Fruit fly (Drosophila melanogaster) whole organism, embryonic: ENCODE results near the gene CG43367.

Experiments
- Abd-B ChIP-seq: fragments of 200-800 bp; sonication (Bioruptor generic); optimal IDR thresholded peaks from 2 replicates; lab custom pipeline; 2018; ENCODE audit warnings: missing biosample characterization, mild to moderate bottlenecking, missing genetic modification characterization, moderate library complexity
- Asciz ChIP-seq: fragments of 200-800 bp; sonication (Bioruptor generic); optimal IDR thresholded peaks from 2 replicates; lab custom pipeline; 2017; ENCODE audit warnings: missing biosample characterization, mild to moderate bottlenecking, missing genetic modification characterization, missing genetic modification reagents
- CG1024 ChIP-seq: fragments of 200-800 bp; sonication (Bioruptor generic); IDR thresholded peaks from 2 replicates; pipeline ENCODE4 v1.3.6; 2022; ENCODE audit warnings: missing biosample characterization, missing genetic modification characterization
- CG10267 ChIP-seq: fragments of 200-800 bp; sonication (Bioruptor generic); optimal IDR thresholded peaks from 2 replicates; lab custom pipeline; 2018; ENCODE audit warnings: missing biosample characterization, mild to moderate bottlenecking, missing genetic modification characterization, moderate library complexity
- CG11093 ChIP-seq: fragments of 200-800 bp; sonication (Bioruptor generic); IDR thresholded peaks from 3 replicates; pipeline ENCODE4 v1.3.6; 2022; ENCODE audit warnings: missing biosample characterization, missing genetic modification characterization
- CG12659 ChIP-seq: fragments of 200-800 bp; sonication (Bioruptor generic); optimal IDR thresholded peaks from 3 replicates; lab custom pipeline; 2017; ENCODE audit warnings: mild to moderate bottlenecking, missing biosample characterization, missing genetic modification reagents, missing genetic modification characterization
- CG14014 ChIP-seq: fragments of 200-800 bp; sonication (Bioruptor generic); IDR thresholded peaks from 2 replicates; pipeline ENCODE4 v1.3.6; 2022; ENCODE audit warnings: missing biosample characterization, missing genetic modification characterization
- CG14667 ChIP-seq: fragments of 200-800 bp; sonication (Bioruptor generic); IDR thresholded peaks from 2 replicates; pipeline ENCODE4 v1.3.6; 2022; ENCODE audit warnings: missing biosample characterization, missing genetic modification characterization
- CG1603 ChIP-seq: fragments of 200-800 bp; sonication (Bioruptor generic); optimal IDR thresholded peaks from 2 replicates; lab custom pipeline; 2019; ENCODE audit warnings: missing biosample characterization, mild to moderate bottlenecking, missing genetic modification characterization, moderate library complexity
- CG16779 ChIP-seq: fragments of 200-800 bp; sonication (Bioruptor generic); IDR thresholded peaks from 2 replicates; pipeline ENCODE4 v1.3.6; 2022; ENCODE audit warnings: missing biosample characterization, missing genetic modification characterization
- CG17361 ChIP-seq: fragments of 200-800 bp; sonication (Bioruptor generic); IDR thresholded peaks from 3 replicates; pipeline ENCODE4 v1.3.6; 2022; ENCODE audit warnings: missing biosample characterization, missing genetic modification characterization
- CG18262 ChIP-seq: fragments of 200-800 bp; optimal IDR thresholded peaks from 3 replicates; lab custom pipeline; 2019; ENCODE audit warnings: missing biosample characterization, mild to moderate bottlenecking, missing genetic modification characterization, moderate library complexity
- CG2199 ChIP-seq: fragments of 200-800 bp; sonication (Bioruptor generic); IDR thresholded peaks from 3 replicates; pipeline ENCODE4 v1.3.6; 2022; ENCODE audit warnings: missing biosample characterization, missing genetic modification characterization
- CG3407 ChIP-seq: fragments of 200-800 bp; sonication (Bioruptor generic); optimal IDR thresholded peaks from 2 replicates; lab custom pipeline; 2018; ENCODE audit warnings: missing biosample characterization, mild to moderate bottlenecking, missing genetic modification characterization
- CG4328 ChIP-seq: fragments of 200-800 bp; sonication (Bioruptor generic); optimal IDR thresholded peaks from 3 replicates; lab custom pipeline; 2017; ENCODE audit warnings: missing biosample characterization, missing genetic modification reagents, missing genetic modification characterization
- CG6791 ChIP-seq: fragments of 200-800 bp; sonication (Bioruptor generic); IDR thresholded peaks from 3 replicates; pipeline ENCODE4 v1.3.6; 2022; ENCODE audit warnings: missing biosample characterization, missing genetic modification characterization; ENCODE audit not compliant: partially characterized antibody
- CG7271 ChIP-seq: fragments of 200-800 bp; sonication (Bioruptor generic); optimal IDR thresholded peaks from 2 replicates; lab custom pipeline; 2018; ENCODE audit warnings: missing biosample characterization, mild to moderate bottlenecking, missing genetic modification characterization, moderate library complexity
- CG7987 ChIP-seq: fragments of 200-800 bp; sonication (Bioruptor generic); optimal IDR thresholded peaks from 2 replicates; lab custom pipeline; 2018; ENCODE audit warnings: missing biosample characterization, mild to moderate bottlenecking, missing genetic modification characterization, moderate library complexity
- CG9876 ChIP-seq: fragments of 200-800 bp; sonication (Bioruptor generic); optimal IDR thresholded peaks from 2 replicates; lab custom pipeline; 2016; ENCODE audit warnings: missing biosample characterization, missing genetic modification characterization
- D19B ChIP-seq: fragments of 200-800 bp; sonication (Bioruptor generic); optimal IDR thresholded peaks from 2 replicates; lab custom pipeline; 2017; ENCODE audit warnings: missing biosample characterization, mild to moderate bottlenecking, missing genetic modification characterization
- Dek ChIP-seq: fragments of 200-800 bp; sonication (Bioruptor generic); optimal IDR thresholded peaks from 3 replicates; lab custom pipeline; 2019; ENCODE audit warnings: missing biosample characterization, mild to moderate bottlenecking, missing genetic modification characterization, moderate library complexity
- ERR ChIP-seq: fragments of 200-800 bp; sonication (Bioruptor generic); optimal IDR thresholded peaks from 2 replicates; lab custom pipeline; 2016; ENCODE audit warnings: missing biosample characterization, missing genetic modification characterization
- HLH3B ChIP-seq: fragments of 200-800 bp; sonication (Bioruptor generic); IDR thresholded peaks from 2 replicates; pipeline ENCODE4 v1.3.6; 2022; ENCODE audit warnings: missing biosample characterization, missing genetic modification characterization
- Hsf ChIP-seq: fragments of 200-800 bp; sonication (Bioruptor generic); optimal IDR thresholded peaks from 3 replicates; lab custom pipeline; 2016; ENCODE audit warnings: missing biosample characterization, missing genetic modification characterization
- Med ChIP-seq: fragments of 200-800 bp; sonication (Bioruptor generic); peaks from one replicate; lab custom pipeline; 2016; ENCODE audit warnings: missing biosample characterization, missing genetic modification characterization, mild to moderate bottlenecking, inconsistent platforms, moderate library complexity
- NK7.1 ChIP-seq: fragments of 200-800 bp; sonication (Bioruptor generic); optimal IDR thresholded peaks from 3 replicates; lab custom pipeline; 2016; ENCODE audit warnings: missing biosample characterization, missing genetic modification characterization
- Oaz ChIP-seq: fragments of 200-800 bp; sonication (Bioruptor generic); IDR thresholded peaks from 2 replicates; pipeline ENCODE4 v1.3.6; 2022; ENCODE audit warnings: missing biosample characterization, missing genetic modification characterization
- Oli ChIP-seq: fragments of 200-800 bp; sonication (Bioruptor generic); optimal IDR thresholded peaks from 2 replicates; lab custom pipeline; 2018; ENCODE audit warnings: missing biosample characterization, mild to moderate bottlenecking, missing genetic modification characterization, moderate library complexity
- Pdp1 ChIP-seq, 2 experiments: fragments of 200-800 bp; sonication (Bioruptor generic); optimal IDR thresholded peaks; 3 replicates each; lab custom pipeline; 2016; ENCODE audit warnings: missing biosample characterization in 2 of 2, missing genetic modification characterization in 2 of 2, mild to moderate bottlenecking in 1 of 2, moderate library complexity in 1 of 2
- Sox102F ChIP-seq: fragments of 200-800 bp; sonication (Bioruptor generic); optimal IDR thresholded peaks from 2 replicates; lab custom pipeline; 2018; ENCODE audit warnings: missing biosample characterization, mild to moderate bottlenecking, missing genetic modification characterization, moderate library complexity
- Ssrp ChIP-seq: fragments of 200-800 bp; sonication (Bioruptor generic); optimal IDR thresholded peaks from 2 replicates; lab custom pipeline; 2018; ENCODE audit warnings: missing biosample characterization, mild to moderate bottlenecking, missing genetic modification characterization, moderate library complexity
- Stat92E ChIP-seq, 3 experiments: fragments of >200 bp in 2 of 3; fragments of 200-800 bp in 1 of 3; sonication (Bioruptor generic) in 1 of 3; optimal IDR thresholded peaks; 2 replicates each; lab custom pipeline; 2017 to 2019; ENCODE audit warnings: missing biosample characterization in 3 of 3, missing genetic modification characterization in 3 of 3, mild to moderate bottlenecking in 1 of 3, moderate library complexity in 1 of 3
- Tbp ChIP-seq: fragments of >200 bp; optimal IDR thresholded peaks from 2 replicates; lab custom pipeline; 2018; ENCODE audit warnings: missing biosample characterization, missing genetic modification characterization
- bab2 ChIP-seq: fragments of 200-800 bp; sonication (Bioruptor generic); optimal IDR thresholded peaks from 2 replicates; lab custom pipeline; 2016; ENCODE audit warnings: missing biosample characterization, missing genetic modification characterization
- bsh ChIP-seq, 2 experiments: fragments of 200-800 bp; sonication (Bioruptor generic); optimal IDR thresholded peaks; 2 replicates each; lab custom pipeline; 2017 to 2018; ENCODE audit warnings: mild to moderate bottlenecking in 2 of 2, missing biosample characterization in 2 of 2, missing genetic modification characterization in 2 of 2, moderate library complexity in 1 of 2
- cad ChIP-seq: fragments of >200 bp; optimal IDR thresholded peaks from 2 replicates; lab custom pipeline; 2017; ENCODE audit warnings: missing biosample characterization, missing genetic modification characterization
- da ChIP-seq: fragments of 200-800 bp; sonication (Bioruptor generic); optimal IDR thresholded peaks from 2 replicates; lab custom pipeline; 2016; ENCODE audit warnings: missing biosample characterization, missing genetic modification characterization
- dpn ChIP-seq, 2 experiments: fragments of 200-800 bp; sonication (Bioruptor generic); optimal IDR thresholded peaks; 3 replicates each; lab custom pipeline; 2016; ENCODE audit warnings: missing biosample characterization in 2 of 2, missing genetic modification characterization in 2 of 2
- exex ChIP-seq: fragments of 200-800 bp; sonication (Bioruptor generic); optimal IDR thresholded peaks from 4 replicates; lab custom pipeline; 2018; ENCODE audit warnings: missing biosample characterization, mild to moderate bottlenecking, missing genetic modification characterization, moderate library complexity
- gfzf ChIP-seq: fragments of 200-800 bp; sonication (Bioruptor generic); optimal IDR thresholded peaks from 2 replicates; lab custom pipeline; 2016; ENCODE audit warnings: missing biosample characterization, mild to moderate bottlenecking, missing genetic modification characterization, moderate library complexity
- lola ChIP-seq, 3 experiments: fragments of >200 bp in 2 of 3; fragments of 200-800 bp in 1 of 3; sonication (Bioruptor generic) in 1 of 3; optimal IDR thresholded peaks; 2 replicates each; lab custom pipeline; 2017 to 2019; ENCODE audit warnings: missing biosample characterization in 3 of 3, missing genetic modification characterization in 3 of 3, mild to moderate bottlenecking in 1 of 3, moderate library complexity in 1 of 3
- onecut ChIP-seq: fragments of 200-800 bp; sonication (Bioruptor generic); IDR thresholded peaks from 2 replicates; pipeline ENCODE4 v1.3.6; 2022; ENCODE audit warnings: missing biosample characterization, missing genetic modification characterization
- pum ChIP-seq: fragments of 200-800 bp; sonication (Bioruptor generic); optimal IDR thresholded peaks from 2 replicates; lab custom pipeline; 2016; ENCODE audit warnings: missing biosample characterization, missing genetic modification characterization
- ranshi ChIP-seq: fragments of 200-800 bp; sonication (Bioruptor generic); IDR thresholded peaks from 2 replicates; pipeline ENCODE4 v1.3.6; 2022; ENCODE audit warnings: missing biosample characterization, missing genetic modification characterization
- repo ChIP-seq: fragments of 200-800 bp; sonication (Bioruptor generic); optimal IDR thresholded peaks from 2 replicates; lab custom pipeline; 2016; ENCODE audit warnings: missing biosample characterization, missing genetic modification characterization
- rib ChIP-seq: fragments of 200-800 bp; sonication (Bioruptor generic); IDR thresholded peaks from 2 replicates; pipeline ENCODE4 v1.3.6; 2022; ENCODE audit warnings: missing biosample characterization, missing genetic modification characterization
- row ChIP-seq: fragments of 200-800 bp; sonication (Bioruptor generic); IDR thresholded peaks from 3 replicates; pipeline ENCODE4 v1.3.6; 2022; ENCODE audit warnings: missing biosample characterization, missing genetic modification characterization
- sna ChIP-seq: fragments of 200-800 bp; sonication (Bioruptor generic); IDR thresholded peaks from 2 replicates; pipeline ENCODE4 v1.3.6; 2022; ENCODE audit warnings: missing biosample characterization, missing genetic modification characterization; ENCODE audit not compliant: partially characterized antibody
- vvl ChIP-seq: fragments of 200-800 bp; sonication (Bioruptor generic); IDR thresholded peaks from 2 replicates; pipeline ENCODE4 v1.3.6; 2022; ENCODE audit warnings: missing biosample characterization, missing genetic modification characterization
- zfh1 ChIP-seq: fragments of 200-800 bp; sonication (Bioruptor generic); IDR thresholded peaks from 3 replicates; pipeline ENCODE4 v1.3.6; 2022; ENCODE audit warnings: missing biosample characterization, missing genetic modification characterization

CG43367 gene

DNA sequence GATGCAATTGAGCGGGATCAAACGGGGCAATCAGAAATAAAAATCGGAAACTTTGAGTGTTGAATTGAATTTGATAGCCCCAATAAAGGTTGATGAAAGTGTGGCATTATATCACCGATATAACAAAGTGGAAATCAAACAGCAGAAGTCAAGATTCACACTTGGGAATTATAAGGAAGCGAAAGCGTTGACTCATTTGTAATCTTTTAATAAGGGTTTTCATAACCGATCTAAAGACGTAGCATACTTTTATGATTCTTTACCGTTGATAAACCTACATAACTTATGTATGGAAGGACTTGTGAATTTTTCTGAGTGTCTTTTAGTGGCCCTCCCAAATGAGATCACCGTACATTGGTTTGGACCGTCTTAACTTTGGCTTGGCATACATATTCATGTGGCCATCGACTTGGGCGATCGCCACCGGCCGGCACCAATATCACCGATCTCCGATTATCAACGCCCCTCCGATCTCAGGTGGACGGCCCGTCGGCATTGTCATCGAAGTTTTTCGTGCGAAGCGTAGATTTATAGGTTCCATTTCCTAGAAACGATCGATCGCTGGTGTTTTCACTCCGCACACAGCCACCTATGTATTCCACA, 35.7 kb downstream of the CG43367 start (continued):
- TF ChIP-seq cad (GFP tag; lab: Kevin White, UChicago) (peak; percentile 7), CG2199 (GFP tag; lab: Robert Waterston, UW) (0 out of 3 replicates have a peak, but pooled peaks have one; percentile 43), CG7271 (tag; lab: Kevin White, UChicago) (no peak), Asciz (GFP tag; lab: Kevin White, UChicago) (no peak), Dek (tag; lab: Kevin White, UChicago) (no peak), CG17361 (GFP tag; lab: Robert Waterston, UW) (no peak), NK7.1 (no peak), row (GFP tag; lab: Robert Waterston, UW) (peak; percentile 16; the same call in 1 of the 3 replicates), Med (peak; percentile 19), Sox102F (GFP tag; lab: Kevin White, UChicago) (peak; percentile 9), bab2 (GFP tag; lab: Kevin White, UChicago) (no peak), onecut (peak; percentile 64), Ssrp (tag; lab: Kevin White, UChicago) (no peak), sna (GFP tag; lab: Robert Waterston, UW) (no peak), lola (GFP tag; optimal IDR thresholded peaks at IDR 0.05; lab: Kevin White, UChicago) (no peak), vvl (peak; percentile 66), dpn (GFP tag; optimal IDR thresholded peaks at IDR 0.05; lab: Kevin White, UChicago) (no peak), bsh (GFP tag; optimal IDR thresholded peaks at IDR 0.05; lab: Kevin White, UChicago) (peak in 1 of 2 experiments; percentile 14), Oli (tag; lab: Kevin White, UChicago) (no peak), CG4328 (GFP tag; lab: Kevin White, UChicago) (no peak), pum (no peak), repo (GFP tag; lab: Kevin White, UChicago) (no peak), CG18262 (tag; lab: Kevin White, UChicago) (peak; percentile 4), CG6791 (GFP tag; lab: Robert Waterston, UW) (no peak), CG7987 (no peak), Pdp1 (GFP tag; optimal IDR thresholded peaks at IDR 0.05; lab: Kevin White, UChicago) (peak in 1 of 2 experiments; percentile 13), Stat92E (GFP tag; optimal IDR thresholded peaks at IDR 0.05; lab: Kevin White, UChicago) (peak in 1 of 3 experiments; percentile 89), CG1603 (tag; lab: Kevin White, UChicago) (peak; percentile 3), Hsf (GFP tag; lab: Kevin White, UChicago) (no peak), CG12659 (no peak), ranshi (no peak)

DNA sequence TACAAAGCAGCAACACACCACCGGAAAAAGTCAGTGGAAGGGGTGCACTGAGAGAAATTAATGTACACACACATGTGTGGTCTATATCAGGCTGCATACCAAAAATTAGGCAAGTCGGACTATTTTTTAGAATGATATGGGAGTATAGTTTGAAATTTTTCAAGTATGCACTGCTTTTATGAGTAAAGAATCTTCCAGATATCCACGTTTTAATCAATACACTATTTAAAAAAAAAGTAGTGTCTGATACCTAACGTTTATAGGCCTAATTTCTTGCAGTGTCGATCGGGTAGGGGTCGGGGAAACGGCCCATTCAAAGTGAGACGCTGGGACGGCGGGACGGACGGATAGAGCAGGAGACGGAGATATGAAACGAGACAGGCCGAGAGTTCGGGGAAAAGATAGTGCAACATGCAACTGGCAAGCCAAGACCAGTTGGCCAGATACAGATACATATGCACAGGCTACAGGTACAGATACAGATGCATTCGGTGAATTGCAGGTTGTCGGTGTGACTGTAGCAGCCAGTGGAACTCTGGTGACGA, 36.6 kb downstream of the CG43367 start:
- peak; percentile 90 for TF ChIP-seq CG3407 (GFP tag; lab: Kevin White, UChicago)
- peak; percentile 93 for TF ChIP-seq CG10267 (tag; lab: Kevin White, UChicago)
- TF ChIP-seq Oaz (GFP tag; lab: Robert Waterston, UW) = no peak; the same call in 1 of the 2 replicates
- TF ChIP-seq da = peak; percentile 76
- peak; percentile 86 for TF ChIP-seq CG14667
- no peak for TF ChIP-seq Tbp (GFP tag; lab: Kevin White, UChicago)
- no peak for TF ChIP-seq rib (GFP tag; lab: Robert Waterston, UW)
- peak; percentile 36 for TF ChIP-seq exex
- TF ChIP-seq D19B (GFP tag; lab: Kevin White, UChicago) = no peak
- TF ChIP-seq zfh1 (GFP tag; lab: Robert Waterston, UW) = peak; percentile 95
- TF ChIP-seq CG16779 (GFP tag; lab: Robert Waterston, UW) = no peak
- TF ChIP-seq CG1024 (GFP tag; lab: Robert Waterston, UW) = peak; percentile 66
- peak; percentile 77 for TF ChIP-seq CG9876 (GFP tag; lab: Kevin White, UChicago)
- TF ChIP-seq CG11093 (GFP tag; lab: Robert Waterston, UW) = peak; percentile 90
- peak; percentile 4 for TF ChIP-seq gfzf
- TF ChIP-seq ERR (GFP tag; lab: Kevin White, UChicago) = peak; percentile 80
- peak; percentile 93 for TF ChIP-seq Abd-B (GFP tag; lab: Kevin White, UChicago)
- peak; percentile 43; the same call in 1 of the 2 replicates for TF ChIP-seq CG14014 (GFP tag; lab: Robert Waterston, UW)
- TF ChIP-seq HLH3B (GFP tag; lab: Robert Waterston, UW) = peak; percentile 85
